Worm (Caenorhabditis elegans) whole organism, early embryonic: ENCODE measurements around the gene hsp-16.41.

ENCODE experiments used
- B0310.2 ChIP-seq: sonication (generic microtip); optimal IDR thresholded peaks from 2 replicates; lab custom pipeline; 2016; ENCODE audit warnings: mild to moderate bottlenecking, missing genetic modification characterization, missing compliant biosample characterization
- ama-1 ChIP-seq: fragments of 150-350 bp; optimal IDR thresholded peaks from 2 replicates; lab custom pipeline; 2014
- flt-1 ChIP-seq: fragments of 200-800 bp; sonication (Bioruptor generic); IDR thresholded peaks from 2 replicates; pipeline ENCODE4 v1.3.6; 2022; ENCODE audit warnings: missing genetic modification characterization, missing compliant biosample characterization
- tbx-11 ChIP-seq: fragments of 200-800 bp; sonication (Bioruptor generic); IDR thresholded peaks from 2 replicates; pipeline ENCODE4 v1.3.6; 2022; ENCODE audit warnings: missing genetic modification characterization, missing compliant biosample characterization
- tbx-37 ChIP-seq: fragments of 200-800 bp; sonication (Bioruptor generic); conservative IDR thresholded peaks from 2 replicates; pipeline ENCODE4 v1.3.6; 2022; ENCODE audit warnings: missing genetic modification reagents, missing genetic modification characterization, missing compliant biosample characterization

- TF ChIP-seq ama-1 (lab: Kevin White, UChicago) (no peak), flt-1 (no peak), tbx-11 (GFP tag; lab: Robert Waterston, UW) (no peak), B0310.2 (no peak), tbx-37 (GFP tag; lab: Robert Waterston, UW) (no peak)
These were observed 25.0 kb upstream of the hsp-16.41 start for ce11 chrV:1779994-1780393.
